Fruit fly (Drosophila melanogaster) whole organism, embryonic: ENCODE results near the gene Indy.

Source experiments
- ATbp ChIP-seq: fragments of 200-800 bp; sonication (Bioruptor generic); optimal IDR thresholded peaks from 2 replicates; lab custom pipeline; 2017; ENCODE audit warnings: missing biosample characterization, mild to moderate bottlenecking, missing genetic modification characterization, missing genetic modification reagents
- CG11504 ChIP-seq: fragments of 200-800 bp; sonication (Bioruptor generic); optimal IDR thresholded peaks from 3 replicates; lab custom pipeline; 2019; ENCODE audit warnings: missing biosample characterization, mild to moderate bottlenecking, missing genetic modification characterization, moderate library complexity
- CG13123 ChIP-seq: fragments of 200-800 bp; sonication (Bioruptor generic); optimal IDR thresholded peaks from 2 replicates; lab custom pipeline; 2016; ENCODE audit warnings: missing biosample characterization, missing genetic modification characterization
- CG13775 ChIP-seq: fragments of 200-800 bp; sonication (Bioruptor generic); optimal IDR thresholded peaks from 3 replicates; lab custom pipeline; 2017; ENCODE audit warnings: missing biosample characterization, mild to moderate bottlenecking, missing genetic modification characterization
- CG14014 ChIP-seq: fragments of 200-800 bp; sonication (Bioruptor generic); IDR thresholded peaks from 2 replicates; pipeline ENCODE4 v1.3.6; 2022; ENCODE audit warnings: missing biosample characterization, missing genetic modification characterization
- CG14441 ChIP-seq: fragments of 200-800 bp; sonication (Bioruptor generic); IDR thresholded peaks from 2 replicates; pipeline ENCODE4 v1.3.6; 2022; ENCODE audit warnings: missing biosample characterization, missing genetic modification characterization
- CG17186 ChIP-seq: fragments of 200-800 bp; sonication (Bioruptor generic); optimal IDR thresholded peaks from 3 replicates; lab custom pipeline; 2017; ENCODE audit warnings: missing biosample characterization, missing genetic modification reagents, missing genetic modification characterization
- CG30403 ChIP-seq: fragments of 200-800 bp; sonication (Bioruptor generic); optimal IDR thresholded peaks from 3 replicates; lab custom pipeline; 2016; ENCODE audit warnings: missing biosample characterization, missing genetic modification characterization
- CG30431 ChIP-seq: fragments of 200-800 bp; sonication (Bioruptor generic); optimal IDR thresholded peaks from 2 replicates; lab custom pipeline; 2017; ENCODE audit warnings: missing biosample characterization, missing genetic modification characterization
- CG3407 ChIP-seq: fragments of 200-800 bp; sonication (Bioruptor generic); optimal IDR thresholded peaks from 2 replicates; lab custom pipeline; 2018; ENCODE audit warnings: missing biosample characterization, mild to moderate bottlenecking, missing genetic modification characterization
- CG3726 ChIP-seq: fragments of 200-800 bp; sonication (Bioruptor generic); IDR thresholded peaks from 3 replicates; pipeline ENCODE4, ENCODE4 v1.3.6; 2022; ENCODE audit warnings: missing biosample characterization, missing genetic modification characterization
- CG4404 ChIP-seq: fragments of 200-800 bp; sonication (Bioruptor generic); IDR thresholded peaks from 2 replicates; pipeline ENCODE4 v1.3.6; 2022; ENCODE audit warnings: missing biosample characterization, missing genetic modification characterization
- CG6683 ChIP-seq: fragments of 200-800 bp; sonication (Bioruptor generic); optimal IDR thresholded peaks from 2 replicates; lab custom pipeline; 2017; ENCODE audit warnings: missing biosample characterization, mild to moderate bottlenecking, missing genetic modification characterization, missing genetic modification reagents
- CG6689 ChIP-seq: fragments of 200-800 bp; sonication (Bioruptor generic); IDR thresholded peaks from 2 replicates; pipeline ENCODE4 v1.3.6; 2022; ENCODE audit warnings: missing biosample characterization, missing genetic modification characterization
- CG8478 ChIP-seq: fragments of >200 bp; optimal IDR thresholded peaks from 2 replicates; lab custom pipeline; 2018
- CG8924 ChIP-seq: fragments of 200-800 bp; optimal IDR thresholded peaks from 3 replicates; lab custom pipeline; 2019; ENCODE audit warnings: missing biosample characterization, mild to moderate bottlenecking, missing genetic modification characterization, moderate library complexity
- CG9215 ChIP-seq: fragments of 200-800 bp; sonication (Bioruptor generic); IDR thresholded peaks from 2 replicates; pipeline ENCODE4 v1.3.6; 2022; ENCODE audit warnings: missing biosample characterization, missing genetic modification characterization
- CG9727 ChIP-seq: fragments of 200-800 bp; sonication (Bioruptor generic); optimal IDR thresholded peaks from 3 replicates; lab custom pipeline; 2017; ENCODE audit warnings: missing biosample characterization, mild to moderate bottlenecking, missing genetic modification characterization
- CG9797 ChIP-seq: fragments of 200-800 bp; sonication (Bioruptor generic); optimal IDR thresholded peaks from 3 replicates; lab custom pipeline; 2018; ENCODE audit warnings: missing biosample characterization, mild to moderate bottlenecking, missing genetic modification characterization
- CG9932 ChIP-seq: fragments of 200-800 bp; sonication (Bioruptor generic); IDR thresholded peaks from 2 replicates; pipeline ENCODE4 v1.3.6; 2022; ENCODE audit warnings: missing biosample characterization, missing genetic modification characterization
- Camta ChIP-seq: fragments of 200-800 bp; sonication (Bioruptor generic); optimal IDR thresholded peaks from 2 replicates; lab custom pipeline; 2016; ENCODE audit warnings: missing biosample characterization, missing genetic modification characterization
- D ChIP-seq, 2 experiments: fragments of 200-800 bp in 1 of 2; fragments of >200 bp in 1 of 2; sonication (Bioruptor generic) in 1 of 2; optimal IDR thresholded peaks; 2 replicates in 1 of 2; 3 replicates in 1 of 2; lab custom pipeline; 2017; ENCODE audit warnings: mild to moderate bottlenecking in 1 of 2, missing biosample characterization in 1 of 2, missing genetic modification characterization in 1 of 2, missing genetic modification reagents in 1 of 2
- D19B ChIP-seq: fragments of 200-800 bp; sonication (Bioruptor generic); optimal IDR thresholded peaks from 2 replicates; lab custom pipeline; 2017; ENCODE audit warnings: missing biosample characterization, mild to moderate bottlenecking, missing genetic modification characterization
- Drgx ChIP-seq: fragments of 200-800 bp; sonication (Bioruptor generic); IDR thresholded peaks from 2 replicates; pipeline ENCODE4 v1.3.6; 2022; ENCODE audit warnings: missing biosample characterization, missing genetic modification characterization
- Elba2 ChIP-seq: fragments of 200-800 bp; sonication (Bioruptor generic); optimal IDR thresholded peaks from 3 replicates; lab custom pipeline; 2016; ENCODE audit warnings: missing biosample characterization, missing genetic modification characterization
- Ets97D ChIP-seq: fragments of 200-800 bp; sonication (Bioruptor generic); optimal IDR thresholded peaks from 3 replicates; lab custom pipeline; 2016; ENCODE audit warnings: missing biosample characterization, missing genetic modification characterization
- H2.0 ChIP-seq: fragments of 200-800 bp; sonication (Bioruptor generic); IDR thresholded peaks from 2 replicates; pipeline ENCODE4 v1.3.6; 2022; ENCODE audit warnings: missing biosample characterization, missing genetic modification characterization
- MBD-R2 ChIP-seq: fragments of 200-800 bp; sonication (Bioruptor generic); IDR thresholded peaks from 2 replicates; pipeline ENCODE4 v1.3.6; 2022; ENCODE audit warnings: missing biosample characterization, missing genetic modification characterization
- Sox100B ChIP-seq: fragments of 200-800 bp; sonication (Bioruptor generic); optimal IDR thresholded peaks from 3 replicates; lab custom pipeline; 2018; ENCODE audit warnings: missing biosample characterization, mild to moderate bottlenecking, missing genetic modification characterization
- Spps ChIP-seq: fragments of 200-800 bp; sonication (Bioruptor generic); optimal IDR thresholded peaks from 2 replicates; lab custom pipeline; 2018; ENCODE audit warnings: missing biosample characterization, mild to moderate bottlenecking, missing genetic modification characterization
- Stat92E ChIP-seq, 3 experiments: fragments of >200 bp in 2 of 3; fragments of 200-800 bp in 1 of 3; sonication (Bioruptor generic) in 1 of 3; optimal IDR thresholded peaks; 2 replicates each; lab custom pipeline; 2017 to 2019; ENCODE audit warnings: missing biosample characterization in 3 of 3, missing genetic modification characterization in 3 of 3, mild to moderate bottlenecking in 1 of 3, moderate library complexity in 1 of 3
- ab ChIP-seq: fragments of 200-800 bp; sonication (Bioruptor generic); optimal IDR thresholded peaks from 2 replicates; lab custom pipeline; 2016; ENCODE audit warnings: missing biosample characterization, missing genetic modification characterization
- ara ChIP-seq: fragments of 200-800 bp; sonication (Bioruptor generic); IDR thresholded peaks from 2 replicates; pipeline ENCODE4 v1.3.6; 2022; ENCODE audit warnings: missing biosample characterization, missing genetic modification characterization
- bsh ChIP-seq, 2 experiments: fragments of 200-800 bp; sonication (Bioruptor generic); optimal IDR thresholded peaks; 2 replicates each; lab custom pipeline; 2017 to 2018; ENCODE audit warnings: mild to moderate bottlenecking in 2 of 2, missing biosample characterization in 2 of 2, missing genetic modification characterization in 2 of 2, moderate library complexity in 1 of 2
- crp ChIP-seq, 2 experiments: fragments of 200-800 bp; sonication (Bioruptor generic); optimal IDR thresholded peaks; 2 replicates in 1 of 2; 3 replicates in 1 of 2; lab custom pipeline; 2017; ENCODE audit warnings: missing biosample characterization in 2 of 2, missing genetic modification characterization in 2 of 2, mild to moderate bottlenecking in 1 of 2, moderate library complexity in 1 of 2
- eve ChIP-seq, 2 experiments: fragments of >200 bp; optimal IDR thresholded peaks; 2 replicates each; lab custom pipeline; 2017; ENCODE audit warnings: missing biosample characterization in 2 of 2, missing genetic modification characterization in 2 of 2
- eyg ChIP-seq: fragments of 200-800 bp; sonication (Bioruptor generic); optimal IDR thresholded peaks from 3 replicates; lab custom pipeline; 2016; ENCODE audit warnings: missing biosample characterization, missing genetic modification characterization
- gem ChIP-seq: fragments of 200-800 bp; sonication (Bioruptor generic); optimal IDR thresholded peaks from 2 replicates; lab custom pipeline; 2019; ENCODE audit warnings: missing biosample characterization, mild to moderate bottlenecking, missing genetic modification characterization, moderate library complexity
- h ChIP-seq: fragments of >200 bp; optimal IDR thresholded peaks from 2 replicates; lab custom pipeline; 2017
- jigr1 ChIP-seq: fragments of 200-800 bp; sonication (Bioruptor generic); IDR thresholded peaks from 3 replicates; pipeline ENCODE4 v1.3.6; 2022; ENCODE audit warnings: missing biosample characterization, missing genetic modification characterization
- jumu ChIP-seq: fragments of 200-800 bp; sonication (Bioruptor generic); optimal IDR thresholded peaks from 3 replicates; lab custom pipeline; 2016; ENCODE audit warnings: missing biosample characterization, missing genetic modification characterization
- lbe ChIP-seq: fragments of 200-800 bp; sonication (Bioruptor generic); optimal IDR thresholded peaks from 2 replicates; lab custom pipeline; 2016; ENCODE audit warnings: missing biosample characterization, mild to moderate bottlenecking, missing genetic modification characterization
- org-1 ChIP-seq: fragments of 200-800 bp; sonication (Bioruptor generic); optimal IDR thresholded peaks from 2 replicates; lab custom pipeline; 2017; ENCODE audit warnings: missing biosample characterization, missing genetic modification characterization
- pan ChIP-seq, 4 experiments: fragments of >200 bp in 3 of 4; fragments of 200-800 bp in 1 of 4; sonication (Bioruptor generic) in 1 of 4; optimal IDR thresholded peaks in 3 of 4; IDR thresholded peaks in 1 of 4; 2 replicates each; pipeline versions ENCODE4 v1.3.6 to Lab custom; 2017 to 2022; ENCODE audit warnings: missing biosample characterization in 2 of 4, missing genetic modification characterization in 2 of 4, mixed read lengths in 1 of 4
- schlank ChIP-seq: fragments of 200-800 bp; sonication (Bioruptor generic); optimal IDR thresholded peaks from 2 replicates; lab custom pipeline; 2018; ENCODE audit warnings: missing biosample characterization, mild to moderate bottlenecking, missing genetic modification characterization
- sisA ChIP-seq: fragments of 200-800 bp; sonication (Bioruptor generic); IDR thresholded peaks from 2 replicates; pipeline ENCODE4 v1.3.6; 2022; ENCODE audit warnings: missing biosample characterization, missing genetic modification characterization
- slp2 ChIP-seq: fragments of 200-800 bp; sonication (Bioruptor generic); optimal IDR thresholded peaks from 2 replicates; lab custom pipeline; 2016; ENCODE audit warnings: missing biosample characterization, missing genetic modification characterization
- zen2 ChIP-seq: fragments of 200-800 bp; sonication (Bioruptor generic); IDR thresholded peaks from 3 replicates; pipeline ENCODE4 v1.3.6; 2022; ENCODE audit warnings: missing biosample characterization, missing genetic modification characterization; ENCODE audit not compliant: partially characterized antibody

The Indy gene

dm6 chr3L:18890283-18891175 lies 44.5 kb upstream of the Indy start, which contains the start of gene CG3961 (continued):
- peak; percentile 93 for TF ChIP-seq Drgx (GFP tag; lab: Robert Waterston, UW)
- peak; percentile 98 for TF ChIP-seq CG11504 (tag; lab: Kevin White, UChicago)
- TF ChIP-seq zen2 (GFP tag; lab: Robert Waterston, UW), result no peak
- TF ChIP-seq H2.0 (GFP tag; lab: Robert Waterston, UW), result peak; percentile 88
- peak; percentile 96 for TF ChIP-seq ATbp
- peak; percentile 72 for TF ChIP-seq CG9932 (GFP tag; lab: Robert Waterston, UW)
- TF ChIP-seq Camta (GFP tag; lab: Kevin White, UChicago), result peak; percentile 90
- TF ChIP-seq Elba2 (GFP tag; lab: Kevin White, UChicago), result no peak
- TF ChIP-seq CG30431 (GFP tag; lab: Kevin White, UChicago), result peak; percentile 94
- peak; percentile 95 for TF ChIP-seq CG6683 (GFP tag; lab: Kevin White, UChicago)
- TF ChIP-seq CG17186 (GFP tag; lab: Kevin White, UChicago), result peak; percentile 91
- peak; percentile 88 for TF ChIP-seq CG14014 (GFP tag; lab: Robert Waterston, UW)
- peak; percentile 82 for TF ChIP-seq CG14441 (GFP tag; lab: Robert Waterston, UW)
- no peak for TF ChIP-seq h (lab: Kevin White, UChicago)
- TF ChIP-seq CG9797, result peak; percentile 56
- peak; percentile 94 for TF ChIP-seq lbe (GFP tag; lab: Kevin White, UChicago)
- TF ChIP-seq CG9215 (GFP tag; lab: Robert Waterston, UW), result peak; percentile 91
- TF ChIP-seq bsh (GFP tag; optimal IDR thresholded peaks at IDR 0.05; lab: Kevin White, UChicago), result peak; percentile 97 to 98
- peak; percentile 98 for TF ChIP-seq CG13775 (GFP tag; lab: Kevin White, UChicago)
- peak; percentile 99 for TF ChIP-seq CG8924 (tag; lab: Kevin White, UChicago)
- peak; percentile 97 for TF ChIP-seq CG6689 (GFP tag; lab: Robert Waterston, UW)
- TF ChIP-seq CG3726 (GFP tag; lab: Robert Waterston, UW), result peak; percentile 90; the same call in 1 of the 3 replicates
- TF ChIP-seq Spps (tag; lab: Kevin White, UChicago), result peak; percentile 98
- peak; percentile 89 for TF ChIP-seq CG4404 (GFP tag; lab: Robert Waterston, UW)
- TF ChIP-seq Ets97D, result peak; percentile 40
- TF ChIP-seq D (optimal IDR thresholded peaks at IDR 0.05; lab: Kevin White, UChicago), result no peak
- TF ChIP-seq D (GFP tag; optimal IDR thresholded peaks at IDR 0.05; lab: Kevin White, UChicago), result peak; percentile 99
- TF ChIP-seq crp (GFP tag; optimal IDR thresholded peaks at IDR 0.05; lab: Kevin White, UChicago), result peak in 1 of 2 experiments; percentile 72
- peak; percentile 94 for TF ChIP-seq jigr1 (GFP tag; lab: Robert Waterston, UW)
- peak; percentile 99 for TF ChIP-seq CG30403 (GFP tag; lab: Kevin White, UChicago)
- peak; percentile 89 for TF ChIP-seq sisA (GFP tag; lab: Robert Waterston, UW)
- peak in 1 of 3 experiments; percentile 99 for TF ChIP-seq Stat92E (GFP tag; optimal IDR thresholded peaks at IDR 0.05; lab: Kevin White, UChicago)
- TF ChIP-seq jumu (GFP tag; lab: Kevin White, UChicago), result peak; percentile 75
- peak; percentile 75 for TF ChIP-seq schlank (tag; lab: Kevin White, UChicago)
- peak; percentile 39 for TF ChIP-seq ab (GFP tag; lab: Kevin White, UChicago)
- peak; percentile 99 for TF ChIP-seq gem
- peak; percentile 58 to 100 for TF ChIP-seq eve (GFP tag; optimal IDR thresholded peaks at IDR 0.05; lab: Kevin White, UChicago)
- TF ChIP-seq eyg (GFP tag; lab: Kevin White, UChicago), result peak; percentile 46
- TF ChIP-seq CG13123, result peak; percentile 93
- TF ChIP-seq org-1 (GFP tag; lab: Kevin White, UChicago), result peak; percentile 99
- TF ChIP-seq Sox100B, result peak; percentile 100
- peak; percentile 97 for TF ChIP-seq CG3407
- peak; percentile 84 for TF ChIP-seq D19B (GFP tag; lab: Kevin White, UChicago)
- TF ChIP-seq CG8478 (lab: Kevin White, UChicago), result no peak
- TF ChIP-seq ara (GFP tag; lab: Robert Waterston, UW), result peak; percentile 91; the same call in 1 of the 2 replicates
- TF ChIP-seq pan (optimal IDR thresholded peaks at IDR 0.05; lab: Kevin White, UChicago), result no peak
- TF ChIP-seq pan (GFP tag; optimal IDR thresholded peaks at IDR 0.05 in 1 of 2, IDR thresholded peaks at IDR 0.05 in 1 of 2), result peak in 1 of 2 experiments; percentile 93
- TF ChIP-seq CG9727, result peak; percentile 100
- peak; percentile 84 for TF ChIP-seq slp2
- peak; percentile 44; the same call in 1 of the 2 replicates for TF ChIP-seq MBD-R2 (GFP tag; lab: Robert Waterston, UW)
